Worm (Caenorhabditis elegans): Measurements from ENCODE around the gene scl-12.

Gene scl-12

ce11 chrV:3800378-3800777 lies 12.0 kb upstream of the scl-12 start, which contains the start of gene srt-30:
Gene srt-30, minus strand, starts transcription at chrV:3800478.
- no peak for TF ChIP-seq athp-1 (tag; optimal IDR thresholded peaks at IDR 0.05)
- TF ChIP-seq lir-1 (GFP tag; conservative IDR thresholded peaks at IDR 0.05), result no peak
- TF ChIP-seq B0035.1 (tag; optimal IDR thresholded peaks at IDR 0.05), result no peak
- no peak for TF ChIP-seq sptf-2 (GFP tag; optimal IDR thresholded peaks at IDR 0.05)
- no peak for TF ChIP-seq lag-1 (GFP tag; IDR thresholded peaks at IDR 0.05)
- TF ChIP-seq rpc-1 (optimal IDR thresholded peaks at IDR 0.05), result no peak
- no peak for TF ChIP-seq rpc-1 (tag; optimal IDR thresholded peaks at IDR 0.05)
- TF ChIP-seq K12H6.12 (tag; optimal IDR thresholded peaks at IDR 0.05), result no peak
- no peak for TF ChIP-seq unc-62 (GFP tag; optimal IDR thresholded peaks at IDR 0.05)
- no peak for TF ChIP-seq tbp1 (GFP tag; optimal IDR thresholded peaks at IDR 0.05)
- no peak for TF ChIP-seq hlh-26 (GFP tag; conservative IDR thresholded peaks at IDR 0.05)
- no peak for TF ChIP-seq T26A5.8 (tag; optimal IDR thresholded peaks at IDR 0.05)
- no peak for TF ChIP-seq F55B11.4 (tag; optimal IDR thresholded peaks at IDR 0.05; ENCODE audit: borderline replicate concordance, insufficient read depth)
- no peak for TF ChIP-seq hrde-1 (tag; optimal IDR thresholded peaks at IDR 0.05; ENCODE audit: borderline replicate concordance)
- no peak for TF ChIP-seq C06A6.2 (GFP tag; conservative IDR thresholded peaks at IDR 0.05)
- TF ChIP-seq F57A8.1 (GFP tag; optimal IDR thresholded peaks at IDR 0.05), result no peak
- no peak for TF ChIP-seq attf-3 (GFP tag; conservative IDR thresholded peaks at IDR 0.05)
- TF ChIP-seq dpff-1 (tag; optimal IDR thresholded peaks at IDR 0.05), result no peak
- TF ChIP-seq ets-4 (GFP tag; optimal IDR thresholded peaks at IDR 0.05), result no peak
- no peak for TF ChIP-seq Y53F4B.3 (GFP tag; IDR thresholded peaks at IDR 0.05)

ce11 chrV:3801787-3802417 lies 10.5 kb upstream of the scl-12 start:
- TF ChIP-seq hlh-26 (GFP tag; conservative IDR thresholded peaks at IDR 0.05) (no peak), madf-8 (GFP tag; conservative IDR thresholded peaks at IDR 0.05) (no peak), him-1 (tag; optimal IDR thresholded peaks at IDR 0.05) (no peak), xnd-1 (tag; optimal IDR thresholded peaks at IDR 0.05) (no peak), mcd-1 (GFP tag; IDR thresholded peaks at IDR 0.05) (no peak), dpff-1 (tag; optimal IDR thresholded peaks at IDR 0.05) (no peak), Y56A3A.18 (GFP tag; IDR thresholded peaks at IDR 0.05) (no peak), akir-1 (GFP tag; optimal IDR thresholded peaks at IDR 0.05) (no peak), rec-8 (tag; optimal IDR thresholded peaks at IDR 0.05) (no peak)

ce11 chrV:3803343-3803742 lies 9.0 kb upstream of the scl-12 start, which contains the start of gene cyp-33C8:
Gene cyp-33C8, minus strand, starts transcription at chrV:3803542.
- no peak for TF ChIP-seq ztf-26 (tag; optimal IDR thresholded peaks at IDR 0.05)
- peak; percentile 51 for TF ChIP-seq attf-5 (GFP tag; optimal IDR thresholded peaks at IDR 0.05)
- TF ChIP-seq ama-1 (optimal IDR thresholded peaks at IDR 0.05), result no peak
- TF ChIP-seq ama-1 (GFP tag; optimal IDR thresholded peaks at IDR 0.05), result no peak
- TF ChIP-seq cebp-1 (GFP tag; IDR thresholded peaks at IDR 0.05), result peak; percentile 94
- peak; percentile 97 for TF ChIP-seq cebp-1 (tag; optimal IDR thresholded peaks at IDR 0.05)
- peak; percentile 6; the same call in 1 of the 2 replicates for TF ChIP-seq hmg-1.2 (GFP tag; IDR thresholded peaks at IDR 0.05)
- TF ChIP-seq nhr-90 (tag; optimal IDR thresholded peaks at IDR 0.05), result no peak
- no peak for TF ChIP-seq aptf-3 (GFP tag; IDR thresholded peaks at IDR 0.05)
- TF ChIP-seq ceh-27 (GFP tag; optimal IDR thresholded peaks at IDR 0.05), result peak; percentile 10
- peak; percentile 31 for TF ChIP-seq nhr-80 (tag; optimal IDR thresholded peaks at IDR 0.05)
- TF ChIP-seq egrh-3 (GFP tag; IDR thresholded peaks at IDR 0.05), result no peak

Data from whole organism, young adult.